Worm (Caenorhabditis elegans) whole organism, L4/young adult: Measurements from ENCODE around the gene nhr-17.

Experiments used
- W03F9.2 ChIP-seq: fragments of 150-350 bp; optimal IDR thresholded peaks from 2 replicates; lab custom pipeline; 2014; ENCODE audit warnings: missing biosample characterization, missing genetic modification characterization
- dao-5 ChIP-seq: sonication (generic microtip); optimal IDR thresholded peaks from 2 replicates; lab custom pipeline; 2016; ENCODE audit warnings: missing genotype, missing genetic modification characterization, moderate library complexity, missing compliant biosample characterization
- him-1 ChIP-seq: sonication (generic microtip); optimal IDR thresholded peaks from 2 replicates; lab custom pipeline; 2016; ENCODE audit warnings: missing genotype, missing genetic modification reagents, missing genetic modification characterization, missing compliant biosample characterization

nhr-17 gene

ce11 chrX:12656420-12657033 is 11.1 kb downstream of the nhr-17 start:
- no peak for TF ChIP-seq W03F9.2 (tag; lab: Kevin White, UChicago)
- TF ChIP-seq him-1 (tag; lab: Kevin White, UChicago) = peak; percentile 46

- TF ChIP-seq him-1 (tag; lab: Kevin White, UChicago) = no peak
- no peak for TF ChIP-seq dao-5 (tag; lab: Kevin White, UChicago)
- no peak for TF ChIP-seq W03F9.2 (tag; lab: Kevin White, UChicago)
These were observed 12.2 kb downstream of the nhr-17 start for ce11 chrX:12655339-12655875.

- no peak for TF ChIP-seq him-1 (tag; lab: Kevin White, UChicago)
- TF ChIP-seq dao-5 (tag; lab: Kevin White, UChicago) = no peak
- no peak for TF ChIP-seq W03F9.2 (tag; lab: Kevin White, UChicago)
These were observed 21.0 kb downstream of the nhr-17 start, which contains the start of gene zmp-5 for ce11 chrX:12646546-12647167. Gene zmp-5 (plus strand): TSS chrX:12647117.

ce11 chrX:12645846-12646245 is 21.8 kb downstream of the nhr-17 start:
- TF ChIP-seq him-1 (tag; lab: Kevin White, UChicago) (no peak), W03F9.2 (tag; lab: Kevin White, UChicago) (no peak), dao-5 (tag; lab: Kevin White, UChicago) (no peak)

- TF ChIP-seq dao-5 (tag; lab: Kevin White, UChicago) = no peak
- TF ChIP-seq him-1 (tag; lab: Kevin White, UChicago) = no peak
- TF ChIP-seq W03F9.2 (tag; lab: Kevin White, UChicago) = no peak
These were observed 24.7 kb downstream of the nhr-17 start for ce11 chrX:12642952-12643351.

ce11 chrX:12640961-12641360 is 26.7 kb downstream of the nhr-17 start:
- TF ChIP-seq him-1 (tag; lab: Kevin White, UChicago) (no peak), dao-5 (tag; lab: Kevin White, UChicago) (no peak), W03F9.2 (tag; lab: Kevin White, UChicago) (no peak)

- no peak for TF ChIP-seq dao-5 (tag; lab: Kevin White, UChicago)
- TF ChIP-seq him-1 (tag; lab: Kevin White, UChicago) = no peak
- TF ChIP-seq W03F9.2 (tag; lab: Kevin White, UChicago) = no peak
These were observed 27.2 kb downstream of the nhr-17 start, which contains the start of gene R09A8.5 for ce11 chrX:12640459-12640858. Gene R09A8.5 (minus strand): TSS chrX:12640559.

ce11 chrX:12637978-12638377 is 29.7 kb downstream of the nhr-17 start:
- TF ChIP-seq dao-5 (tag; lab: Kevin White, UChicago) (no peak), W03F9.2 (tag; lab: Kevin White, UChicago) (no peak), him-1 (tag; lab: Kevin White, UChicago) (no peak)

ce11 chrX:12636242-12636641 is 31.4 kb downstream of the nhr-17 start:
- TF ChIP-seq W03F9.2 (tag; lab: Kevin White, UChicago) (no peak), dao-5 (tag; lab: Kevin White, UChicago) (no peak), him-1 (tag; lab: Kevin White, UChicago) (no peak)

ce11 chrX:12635010-12635409 is 32.6 kb downstream of the nhr-17 start:
- peak; percentile 50 for TF ChIP-seq W03F9.2 (tag; lab: Kevin White, UChicago)
- no peak for TF ChIP-seq him-1 (tag; lab: Kevin White, UChicago)

ce11 chrX:12633862-12634404 is 33.7 kb downstream of the nhr-17 start, which contains the start of gene ivns-1:
Gene ivns-1 (minus strand): TSS chrX:12634354.
- no peak for TF ChIP-seq him-1 (tag; lab: Kevin White, UChicago)
- no peak for TF ChIP-seq dao-5 (tag; lab: Kevin White, UChicago)
- no peak for TF ChIP-seq W03F9.2 (tag; lab: Kevin White, UChicago)

- TF ChIP-seq him-1 (tag; lab: Kevin White, UChicago) = no peak
- TF ChIP-seq W03F9.2 (tag; lab: Kevin White, UChicago) = no peak
- TF ChIP-seq dao-5 (tag; lab: Kevin White, UChicago) = no peak
These were observed 35.0 kb downstream of the nhr-17 start for ce11 chrX:12632657-12633056.

ce11 chrX:12631446-12631845 is 36.2 kb downstream of the nhr-17 start:
- TF ChIP-seq W03F9.2 (tag; lab: Kevin White, UChicago) = no peak
- no peak for TF ChIP-seq him-1 (tag; lab: Kevin White, UChicago)
- TF ChIP-seq dao-5 (tag; lab: Kevin White, UChicago) = no peak
